Fruit fly (Drosophila melanogaster): ENCODE data around the gene CG33796.

DNA sequence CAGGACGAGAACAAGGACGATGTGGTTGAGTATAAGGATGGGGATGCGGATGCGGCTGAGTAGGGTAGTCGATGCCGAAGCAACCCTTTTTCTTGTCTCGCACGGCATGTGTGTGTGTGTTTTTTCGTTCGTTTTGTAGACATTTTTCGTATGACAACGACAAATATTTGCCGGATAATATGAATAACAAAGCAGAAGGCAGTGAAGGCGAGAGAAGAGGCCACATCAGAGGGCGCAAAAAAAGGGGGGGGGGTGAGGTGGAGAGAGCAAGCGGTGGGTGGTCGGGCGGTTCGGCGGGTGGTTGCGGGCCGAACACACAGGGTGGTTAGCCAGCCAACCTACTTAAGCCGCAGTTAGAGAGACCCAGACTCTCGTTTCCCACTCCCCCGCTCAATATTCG, 2.5 kb upstream of the CG33796 start:
- TF ChIP-seq brk (GFP tag; optimal IDR thresholded peaks at IDR 0.05) (no peak), Abd-B (GFP tag; optimal IDR thresholded peaks at IDR 0.05) (no peak), sv (GFP tag; optimal IDR thresholded peaks at IDR 0.05) (no peak), OdsH (GFP tag; optimal IDR thresholded peaks at IDR 0.05) (no peak), GATAd (GFP tag; optimal IDR thresholded peaks at IDR 0.05) (no peak), psq (GFP tag; optimal IDR thresholded peaks at IDR 0.05) (no peak), usp (GFP tag; optimal IDR thresholded peaks at IDR 0.05) (no peak), h (GFP tag; optimal IDR thresholded peaks at IDR 0.05) (no peak), Myc (optimal IDR thresholded peaks at IDR 0.05) (no peak), lola (GFP tag; optimal IDR thresholded peaks at IDR 0.05) (no peak)
